Worm (Caenorhabditis elegans) whole organism, young adult: ENCODE results near the gene nspg-4.

ENCODE experiments used
- B0019.2 ChIP-seq: fragments of 200-800 bp; sonication (Bioruptor generic); conservative IDR thresholded peaks from 2 replicates; pipeline ENCODE4 v1.3.6; 2022; ENCODE audit warnings: missing genetic modification reagents, missing genetic modification characterization, missing compliant biosample characterization
- B0261.1 ChIP-seq: sonication (generic microtip); optimal IDR thresholded peaks from 2 replicates; lab custom pipeline; 2016; ENCODE audit warnings: mild to moderate bottlenecking, missing genetic modification characterization, moderate library complexity, missing compliant biosample characterization
- C17E4.6 ChIP-seq: fragments of 200-800 bp; sonication (Bioruptor generic); IDR thresholded peaks from 2 replicates; pipeline ENCODE4 v1.3.6; 2022; ENCODE audit warnings: missing genetic modification reagents, missing genetic modification characterization, missing compliant biosample characterization
- F33H1.4 ChIP-seq: fragments of 200-800 bp; sonication (Bioruptor generic); IDR thresholded peaks from 2 replicates; pipeline ENCODE4 v1.3.6; 2022; ENCODE audit warnings: missing genetic modification reagents, missing genetic modification characterization, missing compliant biosample characterization
- F37B4.10 ChIP-seq: fragments of 200-800 bp; sonication (Bioruptor generic); IDR thresholded peaks from 2 replicates; pipeline ENCODE4 v1.3.6; 2022; ENCODE audit warnings: missing genetic modification characterization, missing compliant biosample characterization
- F49E8.2 ChIP-seq: sonication (generic microtip); optimal IDR thresholded peaks from 3 replicates; lab custom pipeline; 2017; ENCODE audit warnings: missing genetic modification characterization, mild to moderate bottlenecking, missing compliant biosample characterization, antibody characterized with exemption, moderate library complexity; ENCODE audit not compliant: insufficient read depth
- F57A8.1 ChIP-seq: fragments of 200-800 bp; sonication (Bioruptor generic); optimal IDR thresholded peaks from 2 replicates; lab custom pipeline; 2018; ENCODE audit warnings: mild to moderate bottlenecking, missing genetic modification characterization, moderate library complexity, missing compliant biosample characterization
- K11D2.4 ChIP-seq: fragments of 200-800 bp; sonication (Bioruptor generic); IDR thresholded peaks from 2 replicates; pipeline ENCODE4 v1.3.6; 2022; ENCODE audit warnings: missing genetic modification reagents, missing genetic modification characterization, missing compliant biosample characterization
- K12H6.12 ChIP-seq: fragments of 200-800 bp; sonication (Bioruptor generic); optimal IDR thresholded peaks from 2 replicates; lab custom pipeline; 2018; ENCODE audit warnings: mild to moderate bottlenecking, missing genetic modification characterization, missing compliant biosample characterization
- T07F8.4 ChIP-seq: sonication (generic microtip); optimal IDR thresholded peaks from 2 replicates; lab custom pipeline; 2016; ENCODE audit warnings: mild to moderate bottlenecking, missing genetic modification characterization, moderate library complexity, missing compliant biosample characterization
- ama-1 ChIP-seq, 3 experiments: fragments of 150-350 bp in 1 of 3; sonication (generic microtip) in 2 of 3; optimal IDR thresholded peaks; 2 replicates each; lab custom pipeline; 2014 to 2018; ENCODE audit warnings: missing biosample characterization in 2 of 3, missing genetic modification characterization in 2 of 3, missing genetic modification reagents in 2 of 3
- atf-7 ChIP-seq: sonication (generic microtip); optimal IDR thresholded peaks from 2 replicates; lab custom pipeline; 2017; ENCODE audit warnings: mild to moderate bottlenecking, missing genetic modification characterization, missing compliant biosample characterization
- attf-6 ChIP-seq: fragments of 200-800 bp; sonication (Bioruptor generic); IDR thresholded peaks from 2 replicates; pipeline ENCODE4 v1.3.6; 2022; ENCODE audit warnings: missing genetic modification reagents, missing genetic modification characterization, missing compliant biosample characterization
- bed-1 ChIP-seq: fragments of 200-800 bp; sonication (Bioruptor generic); IDR thresholded peaks from 2 replicates; pipeline ENCODE4 v1.3.6; 2022; ENCODE audit warnings: missing genetic modification reagents, missing genetic modification characterization, missing compliant biosample characterization
- ccch-3 ChIP-seq: fragments of 200-800 bp; sonication (Bioruptor generic); optimal IDR thresholded peaks from 2 replicates; lab custom pipeline; 2018; ENCODE audit warnings: mild to moderate bottlenecking, missing genetic modification characterization, missing compliant biosample characterization
- cebp-1 ChIP-seq, 2 experiments: fragments of 200-800 bp in 1 of 2; sonication (Bioruptor generic) in 1 of 2; sonication (generic microtip) in 1 of 2; IDR thresholded peaks in 1 of 2; optimal IDR thresholded peaks in 1 of 2; 2 replicates each; pipeline versions ENCODE4 v1.3.6 to Lab custom; 2017 to 2022; ENCODE audit warnings: missing compliant biosample characterization in 2 of 2, missing genetic modification characterization in 2 of 2, mild to moderate bottlenecking in 1 of 2, missing genetic modification reagents in 1 of 2, moderate library complexity in 1 of 2
- cebp-2 ChIP-seq: fragments of 200-800 bp; sonication (Bioruptor generic); IDR thresholded peaks from 2 replicates; pipeline ENCODE4 v1.3.6; 2022; ENCODE audit warnings: missing genetic modification characterization, missing compliant biosample characterization
- die-1 ChIP-seq: sonication (generic microtip); optimal IDR thresholded peaks from 2 replicates; lab custom pipeline; 2016; ENCODE audit warnings: missing genotype, mild to moderate bottlenecking, missing genetic modification characterization, missing compliant biosample characterization
- dox-1 ChIP-seq: fragments of 200-800 bp; sonication (Bioruptor generic); IDR thresholded peaks from 2 replicates; pipeline ENCODE4 v1.3.6; 2022; ENCODE audit warnings: missing genetic modification reagents, missing genetic modification characterization, missing compliant biosample characterization
- ekl-4 ChIP-seq: fragments of 200-800 bp; sonication (Bioruptor generic); IDR thresholded peaks from 2 replicates; pipeline ENCODE4 v1.3.6; 2022; ENCODE audit warnings: missing genetic modification reagents, missing genetic modification characterization, missing compliant biosample characterization
- him-1 ChIP-seq: sonication (generic microtip); optimal IDR thresholded peaks from 2 replicates; lab custom pipeline; 2016; ENCODE audit warnings: missing genotype, missing genetic modification reagents, missing genetic modification characterization, missing compliant biosample characterization
- hlh-12 ChIP-seq: sonication (generic microtip); optimal IDR thresholded peaks from 2 replicates; lab custom pipeline; 2016; ENCODE audit warnings: missing genetic modification characterization, missing compliant biosample characterization
- lin-26 ChIP-seq: fragments of 200-800 bp; sonication (Bioruptor generic); IDR thresholded peaks from 2 replicates; pipeline ENCODE4 v1.3.6; 2022; ENCODE audit warnings: missing genetic modification reagents, missing genetic modification characterization, missing compliant biosample characterization
- lin-40 ChIP-seq: sonication (generic microtip); optimal IDR thresholded peaks from 2 replicates; lab custom pipeline; 2016; ENCODE audit warnings: missing genetic modification characterization, mild to moderate bottlenecking, missing compliant biosample characterization, missing genotype, missing genetic modification reagents
- madf-8 ChIP-seq: fragments of 200-800 bp; sonication (Bioruptor generic); conservative IDR thresholded peaks from 2 replicates; pipeline ENCODE4 v1.3.6; 2022; ENCODE audit warnings: missing genetic modification reagents, missing genetic modification characterization, missing compliant biosample characterization
- mes-4 ChIP-seq: sonication (generic microtip); optimal IDR thresholded peaks from 2 replicates; lab custom pipeline; 2016; ENCODE audit warnings: missing genotype, missing genetic modification characterization, missing compliant biosample characterization
- mxl-1 ChIP-seq: sonication (generic microtip); optimal IDR thresholded peaks from 2 replicates; lab custom pipeline; 2016; ENCODE audit warnings: missing genetic modification characterization, missing compliant biosample characterization
- nfya-2 ChIP-seq: fragments of 200-800 bp; sonication (Bioruptor generic); IDR thresholded peaks from 2 replicates; pipeline ENCODE4 v1.3.6; 2022; ENCODE audit warnings: missing genetic modification reagents, missing genetic modification characterization, missing compliant biosample characterization
- pbrm-1 ChIP-seq: fragments of 200-800 bp; sonication (Bioruptor generic); IDR thresholded peaks from 2 replicates; pipeline ENCODE4 v1.3.6; 2022; ENCODE audit warnings: missing genetic modification reagents, missing genetic modification characterization, missing compliant biosample characterization
- unc-62 ChIP-seq: fragments of 150-350 bp; optimal IDR thresholded peaks from 2 replicates; lab custom pipeline; 2014; ENCODE audit warnings: missing biosample characterization, missing genetic modification reagents, missing genetic modification characterization
- xnd-1 ChIP-seq: sonication (generic microtip); optimal IDR thresholded peaks from 2 replicates; lab custom pipeline; 2016; ENCODE audit warnings: missing genotype, missing genetic modification reagents, missing genetic modification characterization, missing compliant biosample characterization
- zfh-2 ChIP-seq: fragments of 200-800 bp; sonication (Bioruptor generic); conservative IDR thresholded peaks from 2 replicates; pipeline ENCODE4 v1.3.6; 2022; ENCODE audit warnings: missing genetic modification reagents, missing genetic modification characterization, missing compliant biosample characterization
- zim-3 ChIP-seq: sonication (generic microtip); optimal IDR thresholded peaks from 2 replicates; lab custom pipeline; 2017; ENCODE audit warnings: mild to moderate bottlenecking, missing genetic modification characterization, moderate library complexity, missing compliant biosample characterization
- ztf-18 ChIP-seq: sonication (generic microtip); optimal IDR thresholded peaks from 2 replicates; lab custom pipeline; 2016; ENCODE audit warnings: missing genotype, mild to moderate bottlenecking, missing genetic modification characterization, missing compliant biosample characterization
- ztf-28 ChIP-seq: fragments of 200-800 bp; sonication (Bioruptor generic); IDR thresholded peaks from 2 replicates; pipeline ENCODE4 v1.3.6; 2022; ENCODE audit warnings: missing genetic modification reagents, missing genetic modification characterization, missing compliant biosample characterization
- ztf-6 ChIP-seq: fragments of 200-800 bp; sonication (Bioruptor generic); IDR thresholded peaks from 2 replicates; pipeline ENCODE4 v1.3.6; 2022; ENCODE audit warnings: missing genetic modification reagents, missing genetic modification characterization, missing compliant biosample characterization

Gene nspg-4

ce11 chrX:3385362-3385761 is 35.2 kb upstream of the nspg-4 start, which contains the start of gene acp-1:
TSS of gene acp-1 (minus strand) at chrX:3385462.
- TF ChIP-seq hlh-12 = no peak
- TF ChIP-seq zim-3 (tag; lab: Kevin White, UChicago) = no peak
- no peak for TF ChIP-seq attf-6 (GFP tag; lab: Robert Waterston, UW)
- TF ChIP-seq madf-8 = no peak
- no peak for TF ChIP-seq pbrm-1 (GFP tag; lab: Robert Waterston, UW)
- no peak for TF ChIP-seq ztf-28
- TF ChIP-seq, all 124 proteins: peak for 0

- TF ChIP-seq zfh-2 (GFP tag; lab: Robert Waterston, UW) (no peak), mes-4 (no peak), ztf-6 (GFP tag; lab: Robert Waterston, UW) (no peak), ztf-18 (tag; lab: Kevin White, UChicago) (no peak), ztf-28 (no peak), ekl-4 (GFP tag; lab: Robert Waterston, UW) (no peak), bed-1 (GFP tag; lab: Robert Waterston, UW) (no peak), him-1 (tag; lab: Kevin White, UChicago) (no peak), atf-7 (no peak), K12H6.12 (tag; lab: Kevin White, UChicago) (no peak), F37B4.10 (GFP tag; lab: Robert Waterston, UW) (no peak), K11D2.4 (GFP tag; lab: Robert Waterston, UW) (no peak), ama-1 (optimal IDR thresholded peaks at IDR 0.05; lab: Kevin White, UChicago) (no peak), ama-1 (GFP tag; optimal IDR thresholded peaks at IDR 0.05; lab: Kevin White, UChicago) (no peak)
Observed at ce11 chrX:3380167-3380566, 30.0 kb upstream of the nspg-4 start, which contains the start of gene ZK563.7. TSS of gene ZK563.7 (plus strand) at chrX:3380467.

ce11 chrX:3379114-3379513 is 28.9 kb upstream of the nspg-4 start, which contains the start of gene sorf-1:
TSS of gene sorf-1 (minus strand) at chrX:3379248.
- TF ChIP-seq B0019.2 (GFP tag; lab: Robert Waterston, UW) = no peak
- TF ChIP-seq die-1 (tag; lab: Kevin White, UChicago) = no peak
- TF ChIP-seq F57A8.1 (GFP tag; lab: Kevin White, UChicago) = no peak
- TF ChIP-seq cebp-2 (GFP tag; lab: Robert Waterston, UW) = no peak
- no peak for TF ChIP-seq F33H1.4
- TF ChIP-seq T07F8.4 (tag; lab: Kevin White, UChicago) = no peak
- TF ChIP-seq lin-26 (GFP tag; lab: Robert Waterston, UW) = no peak
- no peak for TF ChIP-seq bed-1 (GFP tag; lab: Robert Waterston, UW)
- no peak for TF ChIP-seq B0261.1 (tag; lab: Kevin White, UChicago)
- TF ChIP-seq C17E4.6 (GFP tag; lab: Robert Waterston, UW) = no peak
- TF ChIP-seq lin-40 (tag; lab: Kevin White, UChicago) = no peak
- TF ChIP-seq cebp-1 (GFP tag; IDR thresholded peaks at IDR 0.05; lab: Robert Waterston, UW) = no peak
- no peak for TF ChIP-seq cebp-1 (tag; optimal IDR thresholded peaks at IDR 0.05; lab: Kevin White, UChicago)
- no peak for TF ChIP-seq ama-1 (optimal IDR thresholded peaks at IDR 0.05; lab: Kevin White, UChicago)
- TF ChIP-seq ama-1 (GFP tag; optimal IDR thresholded peaks at IDR 0.05; lab: Kevin White, UChicago) = no peak
- no peak for TF ChIP-seq mxl-1 (tag; lab: Kevin White, UChicago)
- no peak for TF ChIP-seq nfya-2 (GFP tag; lab: Robert Waterston, UW)
- TF ChIP-seq atf-7 = no peak
- TF ChIP-seq F49E8.2 = no peak
- no peak for TF ChIP-seq ccch-3 (GFP tag; lab: Kevin White, UChicago)
- no peak for TF ChIP-seq dox-1 (GFP tag; lab: Robert Waterston, UW)

- TF ChIP-seq xnd-1 (tag; lab: Kevin White, UChicago) (no peak), T07F8.4 (tag; lab: Kevin White, UChicago) (no peak), unc-62 (GFP tag; lab: Kevin White, UChicago) (no peak), K12H6.12 (tag; lab: Kevin White, UChicago) (no peak)
Observed at ce11 chrX:3375320-3375719, 25.1 kb upstream of the nspg-4 start.
